Fruit fly (Drosophila melanogaster): ENCODE data around the gene Ube4A.

Gene Ube4A

DNA sequence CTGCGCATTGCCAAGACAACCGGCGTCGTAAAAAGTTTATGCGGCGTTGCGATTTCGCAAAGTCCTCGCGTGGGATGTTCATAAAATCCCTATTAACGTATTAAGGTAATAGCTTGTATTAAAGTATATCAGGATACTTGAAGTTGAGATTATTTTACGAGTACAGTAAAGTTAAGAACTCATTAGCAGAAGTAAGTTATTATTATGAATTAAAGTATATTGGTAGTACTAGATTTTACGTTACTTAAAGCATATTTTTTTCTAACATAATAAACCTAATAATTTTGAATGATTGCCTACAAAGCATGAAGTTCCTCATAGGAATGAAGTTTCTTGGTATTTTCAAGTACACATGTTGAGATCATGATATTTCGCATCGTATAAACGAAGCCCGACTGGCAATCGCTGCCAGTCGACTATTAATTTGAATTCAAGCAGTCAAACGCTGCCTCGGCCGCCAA, 35.5 kb downstream of the Ube4A start (continued):
- TF ChIP-seq CG18011 (GFP tag; optimal IDR thresholded peaks at IDR 0.05) (no peak), CG1233 (GFP tag; optimal IDR thresholded peaks at IDR 0.05) (peak; percentile 38), CG18476 (GFP tag; optimal IDR thresholded peaks at IDR 0.05) (no peak), Eip74EF (GFP tag; optimal IDR thresholded peaks at IDR 0.05) (peak in 1 of 2 experiments; percentile 68), CG9215 (GFP tag; IDR thresholded peaks at IDR 0.05) (no peak), CG15479 (GFP tag; optimal IDR thresholded peaks at IDR 0.05) (no peak), CG3995 (GFP tag; optimal IDR thresholded peaks at IDR 0.05) (no peak), Atf6 (GFP tag; IDR thresholded peaks at IDR 0.05) (peak; percentile 14; the same call in 1 of the 2 replicates), gsb-n (tag; optimal IDR thresholded peaks at IDR 0.05) (peak; percentile 47), zen2 (GFP tag; IDR thresholded peaks at IDR 0.05; ENCODE audit: partially characterized antibody) (no peak), Ada2b (GFP tag; IDR thresholded peaks at IDR 0.05) (peak; percentile 29; the same call in 1 of the 2 replicates), grau (tag; optimal IDR thresholded peaks at IDR 0.05) (peak; percentile 64), CTCF (GFP tag; optimal IDR thresholded peaks at IDR 0.05) (no peak), CG14667 (GFP tag; IDR thresholded peaks at IDR 0.05) (no peak), D19A (tag; optimal IDR thresholded peaks at IDR 0.05) (peak; percentile 72), nmo (GFP tag; optimal IDR thresholded peaks at IDR 0.05) (peak; percentile 76), Atf-2 (GFP tag; optimal IDR thresholded peaks at IDR 0.05) (no peak), zf30C (GFP tag; optimal IDR thresholded peaks at IDR 0.05) (no peak), al (GFP tag; IDR thresholded peaks at IDR 0.05) (no peak), Antp (GFP tag; optimal IDR thresholded peaks at IDR 0.05) (no peak), row (GFP tag; IDR thresholded peaks at IDR 0.05) (peak; percentile 55), Hsf (GFP tag; optimal IDR thresholded peaks at IDR 0.05) (peak; percentile 21), CG11695 (GFP tag; IDR thresholded peaks at IDR 0.05) (0 out of 3 replicates have a peak, but pooled peaks have one; percentile 26), Meics (GFP tag; optimal IDR thresholded peaks at IDR 0.05) (peak; percentile 62), CG15011 (GFP tag; optimal IDR thresholded peaks at IDR 0.05) (peak; percentile 19), CG10431 (GFP tag; optimal IDR thresholded peaks at IDR 0.05) (peak; percentile 10), gcm (GFP tag; optimal IDR thresholded peaks at IDR 0.05) (peak; percentile 56), Dref (GFP tag; IDR thresholded peaks at IDR 0.05) (no peak), CG11093 (GFP tag; IDR thresholded peaks at IDR 0.05) (no peak), dan (GFP tag; IDR thresholded peaks at IDR 0.05) (no peak), CG11085 (GFP tag; IDR thresholded peaks at IDR 0.05) (no peak), ATbp (GFP tag; optimal IDR thresholded peaks at IDR 0.05) (peak; percentile 39), Sox102F (GFP tag; optimal IDR thresholded peaks at IDR 0.05) (peak; percentile 53), prd (optimal IDR thresholded peaks at IDR 0.05) (no peak), prd (GFP tag; IDR thresholded peaks at IDR 0.05) (0 out of 3 replicates have a peak, but pooled peaks have one; percentile 23), ssp (GFP tag; IDR thresholded peaks at IDR 0.05) (no peak), lmd (GFP tag; IDR thresholded peaks at IDR 0.05) (peak; percentile 20; the same call in 1 of the 2 replicates), CG14710 (tag; optimal IDR thresholded peaks at IDR 0.05) (peak; percentile 63), kay (GFP tag; optimal IDR thresholded peaks at IDR 0.05) (no peak), CG6854 (GFP tag; optimal IDR thresholded peaks at IDR 0.05) (peak; percentile 36), HLH54F (GFP tag; optimal IDR thresholded peaks at IDR 0.05) (no peak), CG13775 (GFP tag; optimal IDR thresholded peaks at IDR 0.05) (peak; percentile 41), bigmax (GFP tag; optimal IDR thresholded peaks at IDR 0.05) (no peak), CG2116 (GFP tag; optimal IDR thresholded peaks at IDR 0.05) (peak; percentile 3), nerfin-1 (tag; optimal IDR thresholded peaks at IDR 0.05) (peak; percentile 54), CG6254 (GFP tag; optimal IDR thresholded peaks at IDR 0.05) (peak; percentile 31), CG12219 (GFP tag; optimal IDR thresholded peaks at IDR 0.05) (peak; percentile 54), sc (optimal IDR thresholded peaks at IDR 0.05) (no peak), sc (GFP tag; optimal IDR thresholded peaks at IDR 0.05) (peak; percentile 37), CG6689 (GFP tag; IDR thresholded peaks at IDR 0.05) (peak; percentile 45), CG14014 (GFP tag; IDR thresholded peaks at IDR 0.05) (0 out of 2 replicates have a peak, but pooled peaks have one; percentile 34), CG15696 (tag; optimal IDR thresholded peaks at IDR 0.05) (peak; percentile 26)
